Fruit fly (Drosophila melanogaster): ENCODE data around the gene Ance-3.

Ance-3 gene

dm6 chr2L:13904331-13904911 is 10.1 kb upstream of the Ance-3 start, which contains the start of gene Smg5 (continued):
- peak; percentile 98 for TF ChIP-seq CG9609 (GFP tag; optimal IDR thresholded peaks at IDR 0.05)
- TF ChIP-seq usp (GFP tag; optimal IDR thresholded peaks at IDR 0.05): no peak
- TF ChIP-seq z (GFP tag; IDR thresholded peaks at IDR 0.05): 0 out of 3 replicates have a peak, but pooled peaks have one; percentile 5
- TF ChIP-seq chinmo (GFP tag; IDR thresholded peaks at IDR 0.05; ENCODE audit: partially characterized antibody): peak; percentile 88; the same call in 1 of the 4 replicates
- TF ChIP-seq CG11247 (GFP tag; IDR thresholded peaks at IDR 0.05): peak; percentile 96
- TF ChIP-seq fu2 (GFP tag; optimal IDR thresholded peaks at IDR 0.05): peak; percentile 98
- peak; percentile 95 for TF ChIP-seq CG1602 (GFP tag; optimal IDR thresholded peaks at IDR 0.05)
- TF ChIP-seq Ravus (GFP tag; IDR thresholded peaks at IDR 0.05): peak; percentile 67
- peak; percentile 97 for TF ChIP-seq CG6791 (GFP tag; IDR thresholded peaks at IDR 0.05; ENCODE audit: partially characterized antibody)
- peak; percentile 90 for TF ChIP-seq amos (GFP tag; IDR thresholded peaks at IDR 0.05; ENCODE audit: partially characterized antibody)
- peak; percentile 84 for TF ChIP-seq Meics (GFP tag; optimal IDR thresholded peaks at IDR 0.05)
- peak; percentile 76 for TF ChIP-seq stwl (tag; optimal IDR thresholded peaks at IDR 0.05)
- peak; percentile 79 for TF ChIP-seq CG7556 (GFP tag; optimal IDR thresholded peaks at IDR 0.05)
- peak; percentile 90 for TF ChIP-seq CG9215 (GFP tag; IDR thresholded peaks at IDR 0.05)
- peak; percentile 7 for TF ChIP-seq exex (tag; optimal IDR thresholded peaks at IDR 0.05)
- TF ChIP-seq pzg (GFP tag; optimal IDR thresholded peaks at IDR 0.05): peak; percentile 85
- TF ChIP-seq Gug (GFP tag; IDR thresholded peaks at IDR 0.05): peak; percentile 91
- peak; percentile 93 to 97 for TF ChIP-seq Hr51 (GFP tag; optimal IDR thresholded peaks at IDR 0.05)
- TF ChIP-seq CG42726 (GFP tag; IDR thresholded peaks at IDR 0.05; ENCODE audit: partially characterized antibody): peak; percentile 92
- peak; percentile 93 for TF ChIP-seq CG13287 (GFP tag; IDR thresholded peaks at IDR 0.05; ENCODE audit: partially characterized antibody)
- peak in 1 of 3 experiments; percentile 97 for TF ChIP-seq lola (GFP tag; optimal IDR thresholded peaks at IDR 0.05)
- TF ChIP-seq scrt (GFP tag; optimal IDR thresholded peaks at IDR 0.05): peak; percentile 14
- TF ChIP-seq ken (GFP tag; IDR thresholded peaks at IDR 0.05): peak; percentile 99
- TF ChIP-seq vfl (GFP tag; optimal IDR thresholded peaks at IDR 0.05): peak; percentile 95
- TF ChIP-seq YL-1 (GFP tag; optimal IDR thresholded peaks at IDR 0.05): peak; percentile 91
- TF ChIP-seq CG1529 (GFP tag; optimal IDR thresholded peaks at IDR 0.05): peak; percentile 73
- TF ChIP-seq abd-A (tag; optimal IDR thresholded peaks at IDR 0.05): no peak
- TF ChIP-seq CG30020 (tag; optimal IDR thresholded peaks at IDR 0.05): peak; percentile 86
- TF ChIP-seq CG33557 (GFP tag; optimal IDR thresholded peaks at IDR 0.05): peak; percentile 53
- TF ChIP-seq bsh (GFP tag; optimal IDR thresholded peaks at IDR 0.05): peak in 1 of 2 experiments; percentile 91
- peak; percentile 88 for TF ChIP-seq CG18476 (GFP tag; optimal IDR thresholded peaks at IDR 0.05)
- peak; percentile 91 for TF ChIP-seq Awh (GFP tag; IDR thresholded peaks at IDR 0.05)
- peak; percentile 95 for TF ChIP-seq bab2 (GFP tag; optimal IDR thresholded peaks at IDR 0.05)
- peak; percentile 41 for TF ChIP-seq CG31388 (GFP tag; optimal IDR thresholded peaks at IDR 0.05)
- TF ChIP-seq jing (GFP tag; optimal IDR thresholded peaks at IDR 0.05): peak; percentile 92
- TF ChIP-seq C15 (GFP tag; IDR thresholded peaks at IDR 0.05): peak; percentile 87; the same call in 2 of the 3 replicates
- peak; percentile 97 for TF ChIP-seq CG10979 (tag; optimal IDR thresholded peaks at IDR 0.05)
- TF ChIP-seq CG32532 (GFP tag; IDR thresholded peaks at IDR 0.05): peak; percentile 93
- peak in 1 of 2 experiments; percentile 72 for TF ChIP-seq crp (GFP tag; optimal IDR thresholded peaks at IDR 0.05)
- peak; percentile 96 for TF ChIP-seq tgo (GFP tag; IDR thresholded peaks at IDR 0.05)
- peak; percentile 87 for TF ChIP-seq fd3F (GFP tag; optimal IDR thresholded peaks at IDR 0.05)
- TF ChIP-seq CG12219 (GFP tag; optimal IDR thresholded peaks at IDR 0.05): peak; percentile 82
- no peak for TF ChIP-seq CG8478 (optimal IDR thresholded peaks at IDR 0.05)
- no peak for TF ChIP-seq CG1832 (GFP tag; optimal IDR thresholded peaks at IDR 0.05)
- peak; percentile 24 for TF ChIP-seq CG10431 (GFP tag; optimal IDR thresholded peaks at IDR 0.05)
- peak; percentile 69 for TF ChIP-seq CG14965 (GFP tag; optimal IDR thresholded peaks at IDR 0.05; ENCODE audit: borderline replicate concordance)
- TF ChIP-seq CG18011 (GFP tag; optimal IDR thresholded peaks at IDR 0.05): peak; percentile 87
- peak; percentile 83 for TF ChIP-seq Oli (tag; optimal IDR thresholded peaks at IDR 0.05)

Data from whole organism, embryonic.